Fruit fly (Drosophila melanogaster): Measurements from ENCODE around the gene CG7600.
A peak's percentile ranks its signal among the peaks of the same experiment; 100 is the strongest.

The CG7600 gene

dm6 chr3L:11258392-11258791, 47.8 kb downstream of the CG7600 start (continued):
- no peak for TF ChIP-seq CG6689 (GFP tag; IDR thresholded peaks at IDR 0.05)
- TF ChIP-seq CG11398 (GFP tag; optimal IDR thresholded peaks at IDR 0.05), result no peak
- peak; percentile 5 for TF ChIP-seq exex (tag; optimal IDR thresholded peaks at IDR 0.05)
- no peak for TF ChIP-seq en (GFP tag; optimal IDR thresholded peaks at IDR 0.05)
- peak; percentile 23 for TF ChIP-seq crc (GFP tag; optimal IDR thresholded peaks at IDR 0.05)
- TF ChIP-seq caup (GFP tag; optimal IDR thresholded peaks at IDR 0.05; ENCODE audit: severe bottlenecking), result peak; percentile 66
- TF ChIP-seq lab (GFP tag; optimal IDR thresholded peaks at IDR 0.05), result peak; percentile 81
- no peak for TF ChIP-seq Sry-δ (GFP tag; optimal IDR thresholded peaks at IDR 0.05)
- TF ChIP-seq twi (tag; optimal IDR thresholded peaks at IDR 0.05), result no peak
- TF ChIP-seq kah (GFP tag; optimal IDR thresholded peaks at IDR 0.05), result no peak
- TF ChIP-seq CG12104 (GFP tag; optimal IDR thresholded peaks at IDR 0.05), result peak; percentile 13
- peak; percentile 53; the same call in 1 of the 3 replicates for TF ChIP-seq Dbx (GFP tag; IDR thresholded peaks at IDR 0.05)
- no peak for TF ChIP-seq CG4424 (GFP tag; optimal IDR thresholded peaks at IDR 0.05)
- no peak for TF ChIP-seq CG16779 (GFP tag; IDR thresholded peaks at IDR 0.05)
- TF ChIP-seq CG5953 (GFP tag; IDR thresholded peaks at IDR 0.05), result no peak
- peak; percentile 32 for TF ChIP-seq CG18619 (GFP tag; optimal IDR thresholded peaks at IDR 0.05)
- peak; percentile 28 for TF ChIP-seq Rfx (GFP tag; IDR thresholded peaks at IDR 0.05)
- peak; percentile 52 for TF ChIP-seq sd (tag; optimal IDR thresholded peaks at IDR 0.05)
- TF ChIP-seq Nf-YA (GFP tag; IDR thresholded peaks at IDR 0.05), result no peak
- peak; percentile 47; the same call in 1 of the 2 replicates for TF ChIP-seq rib (GFP tag; IDR thresholded peaks at IDR 0.05)
- peak; percentile 41 for TF ChIP-seq CG9727 (GFP tag; optimal IDR thresholded peaks at IDR 0.05)
- TF ChIP-seq sim (GFP tag; IDR thresholded peaks at IDR 0.05), result no peak
- peak; percentile 3 for TF ChIP-seq tap (tag; optimal IDR thresholded peaks at IDR 0.05)
- TF ChIP-seq inv (GFP tag; IDR thresholded peaks at IDR 0.05; ENCODE audit: partially characterized antibody), result no peak
- TF ChIP-seq az2 (GFP tag; optimal IDR thresholded peaks at IDR 0.05), result no peak
- peak; percentile 31 for TF ChIP-seq CG6765 (GFP tag; optimal IDR thresholded peaks at IDR 0.05)
- peak; percentile 78 for TF ChIP-seq CG18599 (GFP tag; optimal IDR thresholded peaks at IDR 0.05)
- TF ChIP-seq CG7839 (tag; optimal IDR thresholded peaks at IDR 0.05), result peak; percentile 13
- no peak for TF ChIP-seq CG3847 (GFP tag; IDR thresholded peaks at IDR 0.05)
- TF ChIP-seq CG5180 (GFP tag; optimal IDR thresholded peaks at IDR 0.05), result no peak
- TF ChIP-seq MESR4 (GFP tag; optimal IDR thresholded peaks at IDR 0.05), result no peak
- no peak for TF ChIP-seq CTCF (GFP tag; optimal IDR thresholded peaks at IDR 0.05)
- TF ChIP-seq gro (GFP tag; optimal IDR thresholded peaks at IDR 0.05), result peak; percentile 5
- peak; percentile 32 for TF ChIP-seq CG7786 (GFP tag; optimal IDR thresholded peaks at IDR 0.05)
- TF ChIP-seq CG8089 (GFP tag; optimal IDR thresholded peaks at IDR 0.05), result peak; percentile 22
- TF ChIP-seq pum (GFP tag; optimal IDR thresholded peaks at IDR 0.05), result no peak
- no peak for TF ChIP-seq Lhr (GFP tag; optimal IDR thresholded peaks at IDR 0.05)
- TF ChIP-seq CG10274 (GFP tag; optimal IDR thresholded peaks at IDR 0.05), result peak; percentile 18
- no peak for TF ChIP-seq CG8290 (GFP tag; optimal IDR thresholded peaks at IDR 0.05)
- peak in 1 of 2 experiments; percentile 65 for TF ChIP-seq CG8290 (tag; optimal IDR thresholded peaks at IDR 0.05)
- TF ChIP-seq Jarid2 (GFP tag; optimal IDR thresholded peaks at IDR 0.05), result peak; percentile 5
- no peak for TF ChIP-seq yki (optimal IDR thresholded peaks at IDR 0.05)
- peak; percentile 58 for TF ChIP-seq CG2120 (GFP tag; optimal IDR thresholded peaks at IDR 0.05)
- TF ChIP-seq Xrp1 (GFP tag; IDR thresholded peaks at IDR 0.05), result 0 out of 2 replicates have a peak, but pooled peaks have one; percentile 15
- TF ChIP-seq CG2678 (tag; optimal IDR thresholded peaks at IDR 0.05), result peak; percentile 65
- TF ChIP-seq NfI (GFP tag; optimal IDR thresholded peaks at IDR 0.05), result no peak
- peak; percentile 41 for TF ChIP-seq bcd (GFP tag; optimal IDR thresholded peaks at IDR 0.05)
- TF ChIP-seq pita (GFP tag; optimal IDR thresholded peaks at IDR 0.05), result no peak
- peak; percentile 13 for TF ChIP-seq Dip3 (GFP tag; optimal IDR thresholded peaks at IDR 0.05)
- TF ChIP-seq B-H2 (GFP tag; optimal IDR thresholded peaks at IDR 0.05), result no peak
- TF ChIP-seq Side (GFP tag; optimal IDR thresholded peaks at IDR 0.05), result no peak
- TF ChIP-seq CG7987 (GFP tag; optimal IDR thresholded peaks at IDR 0.05), result peak; percentile 44
